Fruit fly (Drosophila melanogaster) whole organism, pupa: ENCODE results near the gene CG10324.

Experiments used
- CG14655 ChIP-seq: fragments of 200-800 bp; sonication (Bioruptor generic); optimal IDR thresholded peaks from 3 replicates; lab custom pipeline; 2017; ENCODE audit warnings: mild to moderate bottlenecking, missing biosample characterization, missing genetic modification reagents, missing genetic modification characterization
- CG15710 ChIP-seq: fragments of 200-800 bp; sonication (Bioruptor generic); optimal IDR thresholded peaks from 2 replicates; lab custom pipeline; 2018; ENCODE audit warnings: missing biosample characterization, mild to moderate bottlenecking, missing genetic modification characterization, moderate library complexity
- CG17806 ChIP-seq: fragments of 200-800 bp; sonication (Bioruptor generic); optimal IDR thresholded peaks from 2 replicates; lab custom pipeline; 2018; ENCODE audit warnings: missing biosample characterization, mild to moderate bottlenecking, missing genetic modification characterization, moderate library complexity
- CG8159 ChIP-seq: fragments of 200-800 bp; sonication (Bioruptor generic); optimal IDR thresholded peaks from 3 replicates; lab custom pipeline; 2018; ENCODE audit warnings: missing biosample characterization, mild to moderate bottlenecking, missing genetic modification characterization, moderate library complexity
- CG8301 ChIP-seq: fragments of 200-800 bp; sonication (Bioruptor generic); optimal IDR thresholded peaks from 2 replicates; lab custom pipeline; 2018; ENCODE audit warnings: missing biosample characterization, mild to moderate bottlenecking, missing genetic modification characterization
- CG9948 ChIP-seq: fragments of 200-800 bp; sonication (Bioruptor generic); optimal IDR thresholded peaks from 2 replicates; lab custom pipeline; 2018; ENCODE audit warnings: missing biosample characterization, mild to moderate bottlenecking, missing genetic modification characterization, moderate library complexity
- D1 ChIP-seq: fragments of 200-800 bp; sonication (Bioruptor generic); optimal IDR thresholded peaks from 2 replicates; lab custom pipeline; 2018; ENCODE audit warnings: missing biosample characterization, mild to moderate bottlenecking, missing genetic modification characterization, moderate library complexity
- Snoo ChIP-seq: fragments of 200-800 bp; sonication (Bioruptor generic); optimal IDR thresholded peaks from 3 replicates; lab custom pipeline; 2017; ENCODE audit warnings: missing biosample characterization, mild to moderate bottlenecking, missing genetic modification characterization, inconsistent platforms

- TF ChIP-seq CG8301 (no peak), CG8159 (tag; lab: Kevin White, UChicago) (no peak), CG9948 (tag; lab: Kevin White, UChicago) (peak; percentile 64), CG17806 (tag; lab: Kevin White, UChicago) (peak; percentile 42), D1 (tag; lab: Kevin White, UChicago) (no peak), CG15710 (tag; lab: Kevin White, UChicago) (peak; percentile 67), CG14655 (GFP tag; lab: Kevin White, UChicago) (no peak), Snoo (peak; percentile 37)
Measured at dm6 chr3R:16646952-16647715, at the start of gene CG10324, which contains the start of gene CCT3.
